Fruit fly (Drosophila melanogaster) S2 (cell line): ENCODE data around the gene Cdc42.

ENCODE experiments used
- CG8478 ChIP-seq: fragments of >200 bp; optimal IDR thresholded peaks from 2 replicates; lab custom pipeline; 2018
- CTCF ChIP-seq, 2 experiments: fragments of >200 bp; optimal IDR thresholded peaks; 2 replicates each; lab custom pipeline; 2018

DNA sequence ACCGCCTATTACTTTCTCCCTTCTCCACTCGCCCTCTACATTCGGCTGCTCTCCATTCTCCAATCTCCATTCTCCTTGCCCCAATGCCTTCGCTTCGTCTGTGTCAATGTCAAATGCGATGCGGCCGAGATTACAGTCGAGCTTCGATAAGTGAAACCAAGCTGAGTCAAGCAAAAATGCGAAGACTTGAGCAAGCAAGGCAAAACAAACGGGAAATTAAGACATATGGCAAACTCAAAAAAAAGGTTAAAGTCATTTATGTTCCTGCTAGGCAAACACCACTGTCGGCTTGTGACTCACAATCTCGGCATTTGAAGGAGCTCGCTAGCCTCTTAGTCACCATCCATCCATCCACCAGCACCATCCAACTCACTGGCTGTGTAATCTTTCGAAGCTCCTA is 28.5 kb upstream of the Cdc42 start:
- TF ChIP-seq CTCF (optimal IDR thresholded peaks at IDR 0.05; lab: Kevin White, UChicago) (peak in 1 of 2 experiments; percentile 29), CG8478 (lab: Kevin White, UChicago) (no peak)
